Fruit fly (Drosophila melanogaster) whole organism, prepupa: ENCODE measurements around the gene gcm.

Experiments used
- Blimp-1 ChIP-seq: fragments of 200-800 bp; sonication (Bioruptor generic); optimal IDR thresholded peaks from 3 replicates; lab custom pipeline; 2017; ENCODE audit warnings: missing biosample characterization, missing genetic modification characterization, mild to moderate bottlenecking, moderate library complexity, missing genetic modification reagents
- CG10631 ChIP-seq: fragments of 200-800 bp; sonication (Bioruptor generic); optimal IDR thresholded peaks from 2 replicates; lab custom pipeline; 2016; ENCODE audit warnings: missing biosample characterization, missing genetic modification characterization
- CG10669 ChIP-seq: fragments of 200-800 bp; sonication (Bioruptor generic); optimal IDR thresholded peaks from 3 replicates; lab custom pipeline; 2018; ENCODE audit warnings: missing biosample characterization, mild to moderate bottlenecking, missing genetic modification characterization, moderate library complexity
- CG11762 ChIP-seq: fragments of 200-800 bp; sonication (Bioruptor generic); optimal IDR thresholded peaks from 3 replicates; lab custom pipeline; 2016; ENCODE audit warnings: missing biosample characterization, missing genetic modification characterization; ENCODE audit not compliant: insufficient read depth
- CG11902 ChIP-seq: fragments of 200-800 bp; sonication (Bioruptor generic); optimal IDR thresholded peaks from 3 replicates; lab custom pipeline; 2016; ENCODE audit warnings: missing biosample characterization, missing genetic modification characterization
- CG15336 ChIP-seq: fragments of 200-800 bp; sonication (Bioruptor generic); IDR thresholded peaks from 2 replicates; pipeline ENCODE4 v1.3.6; 2022; ENCODE audit warnings: missing biosample characterization, missing genetic modification characterization
- CG16779 ChIP-seq: fragments of 200-800 bp; sonication (Bioruptor generic); optimal IDR thresholded peaks from 3 replicates; lab custom pipeline; 2017; ENCODE audit warnings: missing biosample characterization, mild to moderate bottlenecking, missing genetic modification characterization
- CG3032 ChIP-seq: fragments of 200-800 bp; optimal IDR thresholded peaks from 2 replicates; lab custom pipeline; 2019; ENCODE audit warnings: missing biosample characterization, mild to moderate bottlenecking, missing genetic modification characterization, moderate library complexity
- CG31627 ChIP-seq: fragments of 200-800 bp; sonication (Bioruptor generic); optimal IDR thresholded peaks from 3 replicates; lab custom pipeline; 2016; ENCODE audit warnings: missing biosample characterization, missing genetic modification characterization
- CG32006 ChIP-seq: fragments of 200-800 bp; sonication (Bioruptor generic); optimal IDR thresholded peaks from 3 replicates; lab custom pipeline; 2017; ENCODE audit warnings: missing biosample characterization, mild to moderate bottlenecking, missing genetic modification characterization
- CG34406 ChIP-seq: fragments of 200-800 bp; sonication (Bioruptor generic); optimal IDR thresholded peaks from 3 replicates; lab custom pipeline; 2016; ENCODE audit warnings: missing biosample characterization, missing genetic modification characterization
- CG3919 ChIP-seq: fragments of 200-800 bp; sonication (Bioruptor generic); optimal IDR thresholded peaks from 3 replicates; lab custom pipeline; 2016; ENCODE audit warnings: missing biosample characterization, missing genetic modification characterization
- CG4318 ChIP-seq: fragments of 200-800 bp; sonication (Bioruptor generic); optimal IDR thresholded peaks from 3 replicates; lab custom pipeline; 2017; ENCODE audit warnings: missing biosample characterization, mild to moderate bottlenecking, missing genetic modification characterization
- CG6163 ChIP-seq: fragments of 200-800 bp; sonication (Bioruptor generic); IDR thresholded peaks from 3 replicates; pipeline ENCODE4 v1.3.6; 2022; ENCODE audit warnings: missing biosample characterization, missing genetic modification characterization
- CG6276 ChIP-seq: fragments of 200-800 bp; sonication (Bioruptor generic); optimal IDR thresholded peaks from 2 replicates; lab custom pipeline; 2017; ENCODE audit warnings: missing biosample characterization, mild to moderate bottlenecking, missing genetic modification characterization
- CG6792 ChIP-seq: fragments of 200-800 bp; sonication (Bioruptor generic); optimal IDR thresholded peaks from 3 replicates; lab custom pipeline; 2016; ENCODE audit warnings: missing biosample characterization, missing genetic modification characterization
- CG6808 ChIP-seq: fragments of 200-800 bp; sonication (Bioruptor generic); optimal IDR thresholded peaks from 3 replicates; lab custom pipeline; 2017; ENCODE audit warnings: missing biosample characterization, missing genetic modification characterization, mild to moderate bottlenecking, moderate library complexity, missing genetic modification reagents
- CG6854 ChIP-seq: fragments of 200-800 bp; sonication (Bioruptor generic); optimal IDR thresholded peaks from 2 replicates; lab custom pipeline; 2017; ENCODE audit warnings: missing biosample characterization, mild to moderate bottlenecking, missing genetic modification characterization
- CG7368 ChIP-seq: fragments of 200-800 bp; sonication (Bioruptor generic); optimal IDR thresholded peaks from 3 replicates; lab custom pipeline; 2016; ENCODE audit warnings: missing biosample characterization, missing genetic modification characterization
- CG8319 ChIP-seq: fragments of 200-800 bp; sonication (Bioruptor generic); optimal IDR thresholded peaks from 3 replicates; lab custom pipeline; 2016; ENCODE audit warnings: missing biosample characterization, missing genetic modification characterization
- CG9139 ChIP-seq: fragments of 200-800 bp; sonication (Bioruptor generic); optimal IDR thresholded peaks from 3 replicates; lab custom pipeline; 2017; ENCODE audit warnings: missing biosample characterization, mild to moderate bottlenecking, missing genetic modification characterization
- Eip75B ChIP-seq: fragments of 200-800 bp; sonication (Bioruptor generic); optimal IDR thresholded peaks from 3 replicates; lab custom pipeline; 2016; ENCODE audit warnings: missing biosample characterization, missing genetic modification characterization
- Eip78C ChIP-seq: fragments of 200-800 bp; sonication (Bioruptor generic); peaks from one replicate; lab custom pipeline; 2016; ENCODE audit warnings: missing biosample characterization, missing genetic modification characterization
- Eip93F ChIP-seq: fragments of 200-800 bp; sonication (Bioruptor generic); optimal IDR thresholded peaks from 2 replicates; lab custom pipeline; 2016; ENCODE audit warnings: missing biosample characterization, mild to moderate bottlenecking, missing genetic modification characterization
- Hr39 ChIP-seq: fragments of 200-800 bp; sonication (Bioruptor generic); optimal IDR thresholded peaks from 2 replicates; lab custom pipeline; 2016; ENCODE audit warnings: missing biosample characterization, missing genetic modification characterization
- Hr4 ChIP-seq: fragments of 200-800 bp; sonication (Bioruptor generic); optimal IDR thresholded peaks from 3 replicates; lab custom pipeline; 2016; ENCODE audit warnings: missing biosample characterization, missing genetic modification characterization
- Lpt ChIP-seq: fragments of 200-800 bp; sonication (Bioruptor generic); optimal IDR thresholded peaks from 3 replicates; lab custom pipeline; 2016; ENCODE audit warnings: missing biosample characterization, missing genetic modification characterization
- Met ChIP-seq: fragments of 200-800 bp; sonication (Bioruptor generic); optimal IDR thresholded peaks from 3 replicates; lab custom pipeline; 2016; ENCODE audit warnings: missing biosample characterization, missing genetic modification characterization
- Sox102F ChIP-seq: fragments of 200-800 bp; sonication (Bioruptor generic); optimal IDR thresholded peaks from 2 replicates; lab custom pipeline; 2016; ENCODE audit warnings: missing biosample characterization, mild to moderate bottlenecking, missing genetic modification characterization
- Sox14 ChIP-seq: fragments of 200-800 bp; sonication (Bioruptor generic); optimal IDR thresholded peaks from 3 replicates; lab custom pipeline; 2016; ENCODE audit warnings: missing biosample characterization, missing genetic modification characterization
- Sox15 ChIP-seq: fragments of 200-800 bp; sonication (Bioruptor generic); optimal IDR thresholded peaks from 3 replicates; lab custom pipeline; 2016; ENCODE audit warnings: missing biosample characterization, missing genetic modification characterization
- acj6 ChIP-seq: fragments of 200-800 bp; sonication (Bioruptor generic); optimal IDR thresholded peaks from 3 replicates; lab custom pipeline; 2016; ENCODE audit warnings: missing biosample characterization, missing genetic modification characterization
- cyc ChIP-seq: fragments of 200-800 bp; sonication (Bioruptor generic); optimal IDR thresholded peaks from 3 replicates; lab custom pipeline; 2016; ENCODE audit warnings: missing biosample characterization, missing genetic modification characterization
- dac ChIP-seq: fragments of 200-800 bp; sonication (Bioruptor generic); optimal IDR thresholded peaks from 2 replicates; lab custom pipeline; 2017; ENCODE audit warnings: missing biosample characterization, mild to moderate bottlenecking, missing genetic modification characterization
- dsx ChIP-seq: fragments of 200-800 bp; optimal IDR thresholded peaks from 3 replicates; lab custom pipeline; 2019; ENCODE audit warnings: missing biosample characterization, mild to moderate bottlenecking, missing genetic modification characterization, moderate library complexity; ENCODE audit not compliant: poor library complexity, severe bottlenecking
- eg ChIP-seq: fragments of 200-800 bp; sonication (Bioruptor generic); IDR thresholded peaks from 3 replicates; pipeline ENCODE4 v1.3.6; 2022; ENCODE audit warnings: missing biosample characterization, missing genetic modification characterization
- esn ChIP-seq: fragments of 200-800 bp; sonication (Bioruptor generic); optimal IDR thresholded peaks from 2 replicates; lab custom pipeline; 2016; ENCODE audit warnings: missing biosample characterization, mild to moderate bottlenecking, missing genetic modification characterization, moderate library complexity
- fd59A ChIP-seq: fragments of 200-800 bp; sonication (Bioruptor generic); optimal IDR thresholded peaks from 2 replicates; lab custom pipeline; 2017; ENCODE audit warnings: missing biosample characterization, mild to moderate bottlenecking, missing genetic modification characterization, missing genetic modification reagents
- fd85E ChIP-seq: fragments of 200-800 bp; sonication (Bioruptor generic); optimal IDR thresholded peaks from 3 replicates; lab custom pipeline; 2016; ENCODE audit warnings: missing biosample characterization, missing genetic modification characterization
- fkh ChIP-seq: fragments of 200-800 bp; sonication (Bioruptor generic); optimal IDR thresholded peaks from 3 replicates; lab custom pipeline; 2017; ENCODE audit warnings: missing biosample characterization, mild to moderate bottlenecking, missing genetic modification characterization, moderate library complexity
- lz ChIP-seq: fragments of 200-800 bp; sonication (Bioruptor generic); optimal IDR thresholded peaks from 3 replicates; lab custom pipeline; 2016; ENCODE audit warnings: missing biosample characterization, missing genetic modification characterization
- net ChIP-seq: fragments of 200-800 bp; sonication (Bioruptor generic); optimal IDR thresholded peaks from 3 replicates; lab custom pipeline; 2016; ENCODE audit warnings: missing biosample characterization, missing genetic modification characterization
- pdm3 ChIP-seq: fragments of 200-800 bp; sonication (Bioruptor generic); optimal IDR thresholded peaks from 3 replicates; lab custom pipeline; 2016; ENCODE audit warnings: missing biosample characterization, missing genetic modification characterization
- spab ChIP-seq: fragments of 200-800 bp; sonication (Bioruptor generic); optimal IDR thresholded peaks from 2 replicates; lab custom pipeline; 2017; ENCODE audit warnings: missing biosample characterization, mild to moderate bottlenecking, missing genetic modification characterization, missing genetic modification reagents
- vri ChIP-seq: fragments of 200-800 bp; sonication (Bioruptor generic); optimal IDR thresholded peaks from 3 replicates; lab custom pipeline; 2016; ENCODE audit warnings: missing biosample characterization, mild to moderate bottlenecking, missing genetic modification characterization

The gcm gene

DNA sequence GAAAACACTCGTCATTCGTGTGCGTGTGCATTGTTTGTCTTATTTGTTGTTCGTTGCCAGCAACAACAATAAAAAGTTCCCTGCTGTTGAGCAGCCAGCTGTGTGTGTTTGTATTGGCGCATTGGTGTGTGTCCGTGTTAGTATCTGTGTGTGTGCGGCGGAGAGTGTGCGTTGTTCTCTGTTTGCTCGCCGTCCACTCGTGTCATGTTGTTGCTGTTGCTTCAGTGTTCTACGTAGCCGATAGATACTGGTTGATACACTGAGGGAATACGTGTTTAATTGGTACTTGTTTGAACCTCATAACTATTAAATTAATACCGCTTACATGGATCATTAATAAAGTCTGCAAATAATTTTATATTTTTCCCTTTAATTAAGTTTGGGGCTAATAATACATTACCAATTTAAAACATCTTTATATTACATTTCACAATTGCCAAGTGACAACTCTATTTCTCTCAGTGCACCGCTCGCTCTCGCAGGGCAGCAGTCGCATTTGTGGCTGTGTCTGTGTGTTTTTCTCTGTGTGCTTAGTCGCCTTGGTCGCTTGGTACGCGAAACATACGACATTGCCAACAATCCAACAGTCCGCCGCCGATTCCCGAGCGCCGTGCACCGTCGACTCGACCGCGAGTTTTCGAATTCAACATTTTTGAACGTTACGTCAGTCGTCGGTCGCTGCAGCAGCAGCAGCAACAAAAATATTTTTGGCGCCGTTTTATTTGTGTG lies 13.0 kb downstream of the gcm start, which contains the start of gene brwl (continued):
- TF ChIP-seq CG3919 = peak; percentile 99
- TF ChIP-seq CG6276 (GFP tag; lab: Kevin White, UChicago) = peak; percentile 98
- peak; percentile 98 for TF ChIP-seq CG7368 (GFP tag; lab: Kevin White, UChicago)
- TF ChIP-seq CG6792 (GFP tag; lab: Kevin White, UChicago) = peak; percentile 99
- peak; percentile 97 for TF ChIP-seq dsx (GFP tag; lab: Kevin White, UChicago)
- TF ChIP-seq CG15336 = peak; percentile 99
- peak; percentile 96 for TF ChIP-seq fd85E (GFP tag; lab: Kevin White, UChicago)
- peak; percentile 98 for TF ChIP-seq Met (GFP tag; lab: Kevin White, UChicago)
- TF ChIP-seq Blimp-1 (GFP tag; lab: Kevin White, UChicago) = peak; percentile 93
- peak; percentile 94 for TF ChIP-seq CG9139 (GFP tag; lab: Kevin White, UChicago)
- peak; percentile 97 for TF ChIP-seq CG16779
- TF ChIP-seq CG10631 = peak; percentile 99
- peak; percentile 100 for TF ChIP-seq Eip78C
- TF ChIP-seq vri (GFP tag; lab: Kevin White, UChicago) = peak; percentile 97
- peak; percentile 98 for TF ChIP-seq cyc (GFP tag; lab: Kevin White, UChicago)
- TF ChIP-seq acj6 (GFP tag; lab: Kevin White, UChicago) = peak; percentile 99
- TF ChIP-seq CG11902 (GFP tag; lab: Kevin White, UChicago) = peak; percentile 96
- TF ChIP-seq fd59A (GFP tag; lab: Kevin White, UChicago) = peak; percentile 98
- TF ChIP-seq Sox14 (GFP tag; lab: Kevin White, UChicago) = peak; percentile 99
- TF ChIP-seq Hr4 (GFP tag; lab: Kevin White, UChicago) = peak; percentile 99
- TF ChIP-seq CG10669 (GFP tag; lab: Kevin White, UChicago) = peak; percentile 98
- peak; percentile 99 for TF ChIP-seq Lpt (GFP tag; lab: Kevin White, UChicago)
- TF ChIP-seq CG32006 (GFP tag; lab: Kevin White, UChicago) = peak; percentile 99
- peak; percentile 98 for TF ChIP-seq Sox102F
- TF ChIP-seq Sox15 = peak; percentile 97
- peak; percentile 99 for TF ChIP-seq pdm3 (GFP tag; lab: Kevin White, UChicago)
- TF ChIP-seq CG31627 = peak; percentile 99
- TF ChIP-seq esn (GFP tag; lab: Kevin White, UChicago) = peak; percentile 99
- TF ChIP-seq CG8319 (GFP tag; lab: Kevin White, UChicago) = peak; percentile 96
- TF ChIP-seq CG4318 (GFP tag; lab: Kevin White, UChicago) = peak; percentile 98
- TF ChIP-seq CG6163 = peak; percentile 98
- peak; percentile 99 for TF ChIP-seq net (GFP tag; lab: Kevin White, UChicago)
- TF ChIP-seq Hr39 = peak; percentile 98
- TF ChIP-seq, all 60 proteins: peak for 60

DNA sequence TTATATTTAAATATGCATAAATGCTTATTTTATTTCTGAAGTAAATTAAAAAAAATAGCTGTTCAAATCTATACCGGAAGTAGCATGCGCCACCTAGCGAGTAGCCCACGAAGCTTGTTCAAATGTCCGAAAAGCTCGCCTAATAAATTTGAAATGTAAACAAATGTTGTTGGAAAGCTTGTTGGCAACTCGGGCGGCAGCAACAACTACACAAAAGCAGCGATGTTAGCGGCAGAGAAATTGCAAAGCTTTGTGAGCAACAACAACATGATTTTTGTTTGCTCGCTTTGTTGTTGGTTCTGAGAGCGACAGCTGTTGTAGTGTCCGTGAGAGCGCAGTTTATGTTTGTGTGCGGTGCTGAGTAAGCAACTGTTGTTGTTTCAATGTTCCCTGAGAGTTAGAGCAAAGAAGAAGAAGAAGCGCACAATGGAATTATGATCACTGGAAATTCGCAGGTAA lies 14.1 kb downstream of the gcm start:
- peak; percentile 68 for TF ChIP-seq Eip75B (GFP tag; lab: Kevin White, UChicago)
- TF ChIP-seq dac (GFP tag; lab: Kevin White, UChicago) = peak; percentile 82
- TF ChIP-seq fkh = peak; percentile 100
- no peak for TF ChIP-seq Sox15
- TF ChIP-seq CG6854 (GFP tag; lab: Kevin White, UChicago) = peak; percentile 97
- peak; percentile 94 for TF ChIP-seq eg
- peak; percentile 85 for TF ChIP-seq CG7368 (GFP tag; lab: Kevin White, UChicago)
- peak; percentile 96 for TF ChIP-seq vri (GFP tag; lab: Kevin White, UChicago)
- TF ChIP-seq net (GFP tag; lab: Kevin White, UChicago) = peak; percentile 96
- TF ChIP-seq CG3919 = peak; percentile 89
- peak; percentile 82 for TF ChIP-seq CG6792 (GFP tag; lab: Kevin White, UChicago)
- peak; percentile 94 for TF ChIP-seq CG6163
- peak; percentile 26 for TF ChIP-seq spab (GFP tag; lab: Kevin White, UChicago)
- peak; percentile 76 for TF ChIP-seq lz (GFP tag; lab: Kevin White, UChicago)
- TF ChIP-seq Hr4 (GFP tag; lab: Kevin White, UChicago) = peak; percentile 81
- TF ChIP-seq Blimp-1 (GFP tag; lab: Kevin White, UChicago) = peak; percentile 74
- TF ChIP-seq Sox14 (GFP tag; lab: Kevin White, UChicago) = peak; percentile 65
- TF ChIP-seq CG3032 (tag; lab: Kevin White, UChicago) = peak; percentile 37
- peak; percentile 54 for TF ChIP-seq dsx (GFP tag; lab: Kevin White, UChicago)
- peak; percentile 77 for TF ChIP-seq CG11762 (GFP tag; lab: Kevin White, UChicago)
- TF ChIP-seq CG8319 (GFP tag; lab: Kevin White, UChicago) = peak; percentile 70
- TF ChIP-seq Eip93F (GFP tag; lab: Kevin White, UChicago) = peak; percentile 4
- peak; percentile 42 for TF ChIP-seq Lpt (GFP tag; lab: Kevin White, UChicago)
- no peak for TF ChIP-seq CG11902 (GFP tag; lab: Kevin White, UChicago)
- peak; percentile 72 for TF ChIP-seq CG34406 (GFP tag; lab: Kevin White, UChicago)
- TF ChIP-seq fd59A (GFP tag; lab: Kevin White, UChicago) = peak; percentile 39
- peak; percentile 89 for TF ChIP-seq Sox102F
- no peak for TF ChIP-seq CG9139 (GFP tag; lab: Kevin White, UChicago)
- peak; percentile 67 for TF ChIP-seq CG6808 (GFP tag; lab: Kevin White, UChicago)
- peak; percentile 78 for TF ChIP-seq fd85E (GFP tag; lab: Kevin White, UChicago)
